Worm (Caenorhabditis elegans) whole organism, L4 larva: ENCODE measurements around the gene C14E2.4.

Source experiments
- F49E8.2 ChIP-seq: sonication (generic microtip); optimal IDR thresholded peaks from 2 replicates; lab custom pipeline; 2016; ENCODE audit warnings: missing compliant biosample characterization, mild to moderate bottlenecking, missing genetic modification characterization, borderline replicate concordance
- R02D3.7 ChIP-seq: fragments of 150-350 bp; sonication (generic microtip); optimal IDR thresholded peaks from 3 replicates; lab custom pipeline; 2014; ENCODE audit warnings: missing biosample characterization, missing genetic modification characterization
- aha-1 ChIP-seq: fragments of 150-350 bp; peaks from one replicate; lab custom pipeline; 2014; ENCODE audit warnings: missing biosample characterization, missing genetic modification characterization
- aly-2 ChIP-seq: sonication (generic microtip); optimal IDR thresholded peaks from 2 replicates; lab custom pipeline; 2018; ENCODE audit warnings: missing biosample characterization, missing genetic modification characterization
- fos-1 ChIP-seq: fragments of 150-350 bp; optimal IDR thresholded peaks from 2 replicates; lab custom pipeline; 2014; ENCODE audit warnings: missing biosample characterization, missing genetic modification characterization
- hif-1 ChIP-seq, 2 experiments: sonication (generic microtip); optimal IDR thresholded peaks; 2 replicates each; lab custom pipeline; 2016 to 2017; ENCODE audit warnings: missing compliant biosample characterization in 2 of 2, missing genetic modification characterization in 2 of 2, missing genetic modification reagents in 2 of 2, missing genotype in 2 of 2, mild to moderate bottlenecking in 1 of 2
- hlh-30 ChIP-seq: sonication (generic microtip); optimal IDR thresholded peaks from 2 replicates; lab custom pipeline; 2017; ENCODE audit warnings: antibody characterized with exemption, mild to moderate bottlenecking, missing genetic modification characterization, missing compliant biosample characterization; ENCODE audit not compliant: insufficient read depth
- lin-13 ChIP-seq: fragments of 150-350 bp; optimal IDR thresholded peaks from 2 replicates; lab custom pipeline; 2014; ENCODE audit warnings: missing biosample characterization, missing genetic modification reagents, missing genetic modification characterization
- lin-39 ChIP-seq: fragments of 150-350 bp; optimal IDR thresholded peaks from 2 replicates; lab custom pipeline; 2014; ENCODE audit warnings: missing biosample characterization, missing genetic modification reagents, missing genetic modification characterization
- mdl-1 ChIP-seq, 2 experiments: fragments of 150-350 bp in 1 of 2; sonication (generic microtip) in 1 of 2; optimal IDR thresholded peaks; 2 replicates each; lab custom pipeline; 2014 to 2017; ENCODE audit warnings: missing biosample characterization in 2 of 2, missing genetic modification characterization in 2 of 2
- nhr-237 ChIP-seq: sonication (generic microtip); optimal IDR thresholded peaks from 2 replicates; lab custom pipeline; 2017; ENCODE audit warnings: missing biosample characterization, missing genetic modification characterization
- set-16 ChIP-seq: fragments of 200-800 bp; sonication (Bioruptor generic); IDR thresholded peaks from 2 replicates; pipeline ENCODE4 v1.3.6; 2022; ENCODE audit warnings: missing genetic modification reagents, missing genetic modification characterization, missing compliant biosample characterization
- unc-62 ChIP-seq, 3 experiments: fragments of 150-350 bp in 1 of 3; sonication (generic microtip); optimal IDR thresholded peaks in 2 of 3; peaks in 1 of 3; 1 replicate in 1 of 3; 2 replicates in 2 of 3; lab custom pipeline; 2014 to 2017; ENCODE audit warnings: missing biosample characterization in 3 of 3, missing genetic modification characterization in 3 of 3, missing genetic modification reagents in 3 of 3, missing genotype in 1 of 3

- TF ChIP-seq R02D3.7 (tag; lab: Kevin White, UChicago) (no peak), lin-39 (tag; lab: Kevin White, UChicago) (no peak), hlh-30 (tag; lab: Kevin White, UChicago) (peak; percentile 54), fos-1 (no peak), unc-62 (GFP tag; optimal IDR thresholded peaks at IDR 0.05 in 1 of 2; lab: Kevin White, UChicago) (peak in 1 of 2 experiments; percentile 53), unc-62 (tag; optimal IDR thresholded peaks at IDR 0.05; lab: Kevin White, UChicago) (no peak), set-16 (GFP tag; lab: Robert Waterston, UW) (peak; percentile 68), aly-2 (tag; lab: Kevin White, UChicago) (no peak), hif-1 (tag; optimal IDR thresholded peaks at IDR 0.05; lab: Kevin White, UChicago) (no peak), mdl-1 (tag; optimal IDR thresholded peaks at IDR 0.05; lab: Kevin White, UChicago) (peak in 1 of 2 experiments; percentile 66), F49E8.2 (tag; lab: Kevin White, UChicago) (no peak), aha-1 (tag; lab: Kevin White, UChicago) (no peak), nhr-237 (tag; lab: Kevin White, UChicago) (no peak), lin-13 (GFP tag; lab: Kevin White, UChicago) (peak; percentile 28)
Observed at ce11 chrX:1858616-1859015, 37.5 kb upstream of the C14E2.4 start.
